Fruit fly (Drosophila melanogaster) S2 (cell line): ENCODE data around the gene Mvd.

Source experiments
- CG8478 ChIP-seq: fragments of >200 bp; optimal IDR thresholded peaks from 2 replicates; lab custom pipeline; 2018
- CTCF ChIP-seq, 2 experiments: fragments of >200 bp; optimal IDR thresholded peaks; 2 replicates each; lab custom pipeline; 2018

DNA sequence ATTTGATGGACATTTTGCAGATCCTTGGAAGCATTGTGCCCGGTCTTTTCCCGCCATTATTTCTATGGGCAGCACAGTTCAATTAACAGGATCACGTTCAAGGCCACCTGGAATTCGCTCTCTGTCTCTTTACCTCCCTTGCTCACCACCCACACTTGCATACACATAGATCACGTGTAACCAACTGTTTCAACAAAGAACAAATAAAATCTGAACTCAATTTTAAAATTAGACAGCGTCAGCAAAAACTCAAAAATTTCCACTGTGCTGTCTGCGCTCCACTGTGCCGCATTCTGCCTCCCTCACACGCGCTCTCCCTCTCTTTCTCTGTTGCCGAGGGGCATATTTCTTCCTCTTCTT, 39.4 kb upstream of the Mvd start:
- no peak for TF ChIP-seq CTCF (optimal IDR thresholded peaks at IDR 0.05; lab: Kevin White, UChicago)
- TF ChIP-seq CG8478 (lab: Kevin White, UChicago) = no peak
